Fruit fly (Drosophila melanogaster): Measurements from ENCODE around the gene CG11164.

- TF ChIP-seq fd96Ca (GFP tag; IDR thresholded peaks at IDR 0.05), result no peak
- TF ChIP-seq CG12605 (GFP tag; IDR thresholded peaks at IDR 0.05), result no peak
- TF ChIP-seq CG15710 (tag; optimal IDR thresholded peaks at IDR 0.05), result no peak
- TF ChIP-seq Ets98B (GFP tag; IDR thresholded peaks at IDR 0.05), result no peak
- no peak for TF ChIP-seq CG14655 (GFP tag; optimal IDR thresholded peaks at IDR 0.05)
- TF ChIP-seq CG34367 (tag; optimal IDR thresholded peaks at IDR 0.05), result no peak
- TF ChIP-seq CG9948 (tag; optimal IDR thresholded peaks at IDR 0.05), result no peak
- no peak for TF ChIP-seq EcR (GFP tag; optimal IDR thresholded peaks at IDR 0.05)
- no peak for TF ChIP-seq CG8159 (tag; optimal IDR thresholded peaks at IDR 0.05)
- no peak for TF ChIP-seq CG32121 (GFP tag; IDR thresholded peaks at IDR 0.05)
Measured at dm6 chrX:13676458-13676944, 8.7 kb downstream of the CG11164 start, which contains the start of gene CG11162.

All from whole organism, pupa.